Worm (Caenorhabditis elegans): ENCODE measurements around the gene pyr-1.

The pyr-1 gene

ce11 chrII:8670835-8671234, 19.9 kb downstream of the pyr-1 start:
- TF ChIP-seq Y53G8AR.9 (GFP tag; conservative IDR thresholded peaks at IDR 0.05) = no peak
- peak; percentile 89 for TF ChIP-seq snpc-3.4 (tag; optimal IDR thresholded peaks at IDR 0.05)
- TF ChIP-seq him-1 (tag; optimal IDR thresholded peaks at IDR 0.05) = peak; percentile 47
- no peak for TF ChIP-seq rec-8 (tag; optimal IDR thresholded peaks at IDR 0.05)
- TF ChIP-seq F37B4.10 (GFP tag; IDR thresholded peaks at IDR 0.05) = no peak
- TF ChIP-seq lsl-1 (GFP tag; optimal IDR thresholded peaks at IDR 0.05) = peak; percentile 6
- TF ChIP-seq ztf-25 (GFP tag; IDR thresholded peaks at IDR 0.05) = no peak
- no peak for TF ChIP-seq fkh-3 (tag; optimal IDR thresholded peaks at IDR 0.05)
- no peak for TF ChIP-seq Y56A3A.18 (GFP tag; IDR thresholded peaks at IDR 0.05)
- TF ChIP-seq K12H6.12 (tag; optimal IDR thresholded peaks at IDR 0.05) = no peak
- TF ChIP-seq B0019.2 (GFP tag; conservative IDR thresholded peaks at IDR 0.05) = no peak
- no peak for TF ChIP-seq unc-130 (GFP tag; optimal IDR thresholded peaks at IDR 0.05)
- no peak for TF ChIP-seq efl-1 (GFP tag; optimal IDR thresholded peaks at IDR 0.05)
- no peak for TF ChIP-seq ceh-40 (GFP tag; IDR thresholded peaks at IDR 0.05)
- no peak for TF ChIP-seq Y79H2A.3 (GFP tag; conservative IDR thresholded peaks at IDR 0.05)
- TF ChIP-seq akir-1 (GFP tag; optimal IDR thresholded peaks at IDR 0.05) = no peak
- no peak for TF ChIP-seq ceh-58 (GFP tag; IDR thresholded peaks at IDR 0.05)
- TF ChIP-seq egrh-3 (GFP tag; IDR thresholded peaks at IDR 0.05) = no peak
- no peak for TF ChIP-seq let-526 (GFP tag; IDR thresholded peaks at IDR 0.05)
- no peak for TF ChIP-seq F23B12.7 (tag; optimal IDR thresholded peaks at IDR 0.05; ENCODE audit: insufficient read depth)
- no peak for TF ChIP-seq ekl-4 (GFP tag; IDR thresholded peaks at IDR 0.05)
- no peak for TF ChIP-seq F52B5.7 (tag; optimal IDR thresholded peaks at IDR 0.05)
- TF ChIP-seq xnd-1 (tag; optimal IDR thresholded peaks at IDR 0.05) = no peak
- TF ChIP-seq Y67H2A.10 (GFP tag; conservative IDR thresholded peaks at IDR 0.05) = no peak
- TF ChIP-seq hmg-20 (GFP tag; IDR thresholded peaks at IDR 0.05) = no peak
- TF ChIP-seq ama-1 (optimal IDR thresholded peaks at IDR 0.05) = no peak
- TF ChIP-seq ama-1 (GFP tag; optimal IDR thresholded peaks at IDR 0.05) = no peak
- no peak for TF ChIP-seq repo-1 (tag; optimal IDR thresholded peaks at IDR 0.05)
- no peak for TF ChIP-seq F22D6.2 (tag; optimal IDR thresholded peaks at IDR 0.05)
- no peak for TF ChIP-seq madf-10 (tag; optimal IDR thresholded peaks at IDR 0.05)
- no peak for TF ChIP-seq F49E8.2 (tag; optimal IDR thresholded peaks at IDR 0.05; ENCODE audit: insufficient read depth)
- no peak for TF ChIP-seq F33H1.4 (GFP tag; IDR thresholded peaks at IDR 0.05)
- TF ChIP-seq ets-4 (GFP tag; optimal IDR thresholded peaks at IDR 0.05) = no peak
- no peak for TF ChIP-seq die-1 (tag; optimal IDR thresholded peaks at IDR 0.05)
- TF ChIP-seq B0261.1 (tag; optimal IDR thresholded peaks at IDR 0.05) = no peak
- no peak for TF ChIP-seq Y95B8A.8 (GFP tag; IDR thresholded peaks at IDR 0.05)
- no peak for TF ChIP-seq attf-3 (GFP tag; conservative IDR thresholded peaks at IDR 0.05)
- peak; percentile 93 for TF ChIP-seq snpc-1.1 (tag; optimal IDR thresholded peaks at IDR 0.05; ENCODE audit: insufficient read depth)
- TF ChIP-seq K11D2.4 (GFP tag; IDR thresholded peaks at IDR 0.05) = no peak
- TF ChIP-seq aptf-3 (GFP tag; IDR thresholded peaks at IDR 0.05) = no peak
- no peak for TF ChIP-seq Y53F4B.3 (GFP tag; IDR thresholded peaks at IDR 0.05)
- TF ChIP-seq dpff-1 (tag; optimal IDR thresholded peaks at IDR 0.05) = no peak
- TF ChIP-seq sea-2 (GFP tag; IDR thresholded peaks at IDR 0.05) = no peak
- TF ChIP-seq nhr-80 (tag; optimal IDR thresholded peaks at IDR 0.05) = no peak
- TF ChIP-seq pbrm-1 (GFP tag; IDR thresholded peaks at IDR 0.05) = no peak
- no peak for TF ChIP-seq ceh-27 (GFP tag; optimal IDR thresholded peaks at IDR 0.05)
- TF ChIP-seq ccch-3 (GFP tag; optimal IDR thresholded peaks at IDR 0.05) = no peak
- no peak for TF ChIP-seq attf-5 (GFP tag; optimal IDR thresholded peaks at IDR 0.05)
- TF ChIP-seq unc-62 (GFP tag; optimal IDR thresholded peaks at IDR 0.05) = no peak
- no peak; the same call in 1 of the 2 replicates for TF ChIP-seq hmg-1.2 (GFP tag; IDR thresholded peaks at IDR 0.05)

Data from whole organism, young adult.